Worm (Caenorhabditis elegans): ENCODE results near the gene cwn-1.

DNA sequence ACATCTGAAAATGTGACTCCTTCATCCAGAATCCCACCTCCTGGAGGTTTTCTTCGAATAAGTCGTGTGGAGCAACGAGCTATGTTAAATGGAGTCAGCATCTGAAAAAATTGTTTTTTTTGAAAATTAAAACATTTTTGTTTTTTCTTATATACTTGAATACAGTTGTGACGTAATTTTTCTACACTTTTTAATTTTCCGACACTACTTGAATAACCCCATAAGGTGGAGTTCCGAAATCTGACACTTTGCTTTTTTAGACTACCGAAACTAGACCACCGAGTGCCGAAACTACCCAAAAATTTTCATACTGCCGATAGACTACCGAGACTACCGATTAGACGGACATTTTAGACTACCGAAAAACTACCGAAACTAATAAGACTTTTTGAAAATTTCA, 42.0 kb downstream of the cwn-1 start, which contains the start of gene mcat-1:
- TF ChIP-seq flt-1 (GFP tag; IDR thresholded peaks at IDR 0.05) (no peak), klf-2 (GFP tag; conservative IDR thresholded peaks at IDR 0.05) (no peak), tab-1 (GFP tag; IDR thresholded peaks at IDR 0.05) (no peak), ztf-29 (GFP tag; IDR thresholded peaks at IDR 0.05) (no peak), med-1 (GFP tag; optimal IDR thresholded peaks at IDR 0.05; ENCODE audit: insufficient read depth) (no peak), ref-1 (GFP tag; conservative IDR thresholded peaks at IDR 0.05) (no peak), cog-1 (tag; optimal IDR thresholded peaks at IDR 0.05) (no peak), ztf-23 (GFP tag; IDR thresholded peaks at IDR 0.05) (no peak)

All from whole organism, midembryonic.